Fruit fly (Drosophila melanogaster) whole organism, embryonic: ENCODE measurements around the gene nerfin-2.

ENCODE experiments used
- Adf1 ChIP-seq: fragments of 200-800 bp; sonication (Bioruptor generic); IDR thresholded peaks from 2 replicates; pipeline ENCODE4 v1.3.6; 2022; ENCODE audit warnings: missing biosample characterization, missing genetic modification characterization
- Atf6 ChIP-seq: fragments of 200-800 bp; sonication (Bioruptor generic); IDR thresholded peaks from 2 replicates; pipeline ENCODE4 v1.3.6; 2022; ENCODE audit warnings: missing biosample characterization, missing genetic modification characterization
- B-H2 ChIP-seq: fragments of 200-800 bp; sonication (Bioruptor generic); optimal IDR thresholded peaks from 2 replicates; lab custom pipeline; 2018; ENCODE audit warnings: missing biosample characterization, mild to moderate bottlenecking, missing genetic modification characterization
- CG10209 ChIP-seq: fragments of 200-800 bp; sonication (Bioruptor generic); optimal IDR thresholded peaks from 3 replicates; lab custom pipeline; 2017; ENCODE audit warnings: missing biosample characterization, mild to moderate bottlenecking, missing genetic modification characterization, missing genetic modification reagents
- CG11723 ChIP-seq: fragments of 200-800 bp; sonication (Bioruptor generic); optimal IDR thresholded peaks from 2 replicates; lab custom pipeline; 2017; ENCODE audit warnings: missing biosample characterization, mild to moderate bottlenecking, missing genetic modification characterization
- CG12071 ChIP-seq: fragments of 200-800 bp; sonication (Bioruptor generic); optimal IDR thresholded peaks from 3 replicates; lab custom pipeline; 2018; ENCODE audit warnings: missing biosample characterization, mild to moderate bottlenecking, missing genetic modification characterization
- CG13775 ChIP-seq: fragments of 200-800 bp; sonication (Bioruptor generic); optimal IDR thresholded peaks from 3 replicates; lab custom pipeline; 2017; ENCODE audit warnings: missing biosample characterization, mild to moderate bottlenecking, missing genetic modification characterization
- CG17612 ChIP-seq: fragments of 200-800 bp; sonication (Bioruptor generic); IDR thresholded peaks from 2 replicates; pipeline ENCODE4 v1.3.6; 2022; ENCODE audit warnings: missing biosample characterization, missing genetic modification characterization
- CG2678 ChIP-seq: fragments of 200-800 bp; sonication (Bioruptor generic); optimal IDR thresholded peaks from 3 replicates; lab custom pipeline; 2019; ENCODE audit warnings: missing biosample characterization, mild to moderate bottlenecking, missing genetic modification characterization, moderate library complexity
- CG3065 ChIP-seq: fragments of 200-800 bp; sonication (Bioruptor generic); optimal IDR thresholded peaks from 2 replicates; lab custom pipeline; 2016; ENCODE audit warnings: missing biosample characterization, missing genetic modification characterization
- CG3163 ChIP-seq: fragments of 200-800 bp; sonication (Bioruptor generic); optimal IDR thresholded peaks from 3 replicates; lab custom pipeline; 2016; ENCODE audit warnings: missing biosample characterization, missing genetic modification characterization
- CG3281 ChIP-seq: fragments of 200-800 bp; sonication (Bioruptor generic); optimal IDR thresholded peaks from 3 replicates; lab custom pipeline; 2017; ENCODE audit warnings: missing biosample characterization, mild to moderate bottlenecking, missing genetic modification characterization
- CG3838 ChIP-seq: fragments of 200-800 bp; sonication (Bioruptor generic); optimal IDR thresholded peaks from 3 replicates; lab custom pipeline; 2016; ENCODE audit warnings: missing biosample characterization, missing genetic modification characterization
- CG6654 ChIP-seq: fragments of 200-800 bp; sonication (Bioruptor generic); optimal IDR thresholded peaks from 2 replicates; lab custom pipeline; 2017; ENCODE audit warnings: missing biosample characterization, mild to moderate bottlenecking, missing genetic modification characterization
- CG9727 ChIP-seq: fragments of 200-800 bp; sonication (Bioruptor generic); optimal IDR thresholded peaks from 3 replicates; lab custom pipeline; 2017; ENCODE audit warnings: missing biosample characterization, mild to moderate bottlenecking, missing genetic modification characterization
- CTCF ChIP-seq: fragments of 200-800 bp; sonication (Bioruptor generic); optimal IDR thresholded peaks from 2 replicates; lab custom pipeline; 2017; ENCODE audit warnings: missing biosample characterization, mild to moderate bottlenecking, missing genetic modification characterization, moderate library complexity
- Doc2 ChIP-seq: fragments of 200-800 bp; sonication (Bioruptor generic); IDR thresholded peaks from 2 replicates; pipeline ENCODE4 v1.3.6; 2022; ENCODE audit warnings: missing biosample characterization, missing genetic modification characterization
- Ets65A ChIP-seq: fragments of 200-800 bp; sonication (Bioruptor generic); peaks from one replicate; lab custom pipeline; 2016; ENCODE audit warnings: missing biosample characterization, missing genetic modification characterization
- Lim3 ChIP-seq: fragments of 200-800 bp; sonication (Bioruptor generic); IDR thresholded peaks from 2 replicates; pipeline ENCODE4 v1.3.6; 2022; ENCODE audit warnings: missing biosample characterization, missing genetic modification characterization
- MESR4 ChIP-seq: fragments of 200-800 bp; sonication (Bioruptor generic); optimal IDR thresholded peaks from 2 replicates; lab custom pipeline; 2018; ENCODE audit warnings: missing biosample characterization, mild to moderate bottlenecking, missing genetic modification characterization, moderate library complexity
- Mad ChIP-seq: fragments of 200-800 bp; sonication (Bioruptor generic); optimal IDR thresholded peaks from 2 replicates; lab custom pipeline; 2016; ENCODE audit warnings: missing biosample characterization, missing genetic modification characterization
- Max ChIP-seq: fragments of 200-800 bp; sonication (Bioruptor generic); optimal IDR thresholded peaks from 2 replicates; lab custom pipeline; 2016; ENCODE audit warnings: missing biosample characterization, mild to moderate bottlenecking, missing genetic modification characterization
- Myb ChIP-seq: fragments of 200-800 bp; sonication (Bioruptor generic); optimal IDR thresholded peaks from 2 replicates; lab custom pipeline; 2016; ENCODE audit warnings: missing biosample characterization, missing genetic modification characterization
- Ptx1 ChIP-seq: fragments of 200-800 bp; sonication (Bioruptor generic); IDR thresholded peaks from 2 replicates; pipeline ENCODE4 v1.3.6; 2022; ENCODE audit warnings: missing biosample characterization, missing genetic modification characterization
- ab ChIP-seq: fragments of 200-800 bp; sonication (Bioruptor generic); optimal IDR thresholded peaks from 2 replicates; lab custom pipeline; 2016; ENCODE audit warnings: missing biosample characterization, missing genetic modification characterization
- ara ChIP-seq: fragments of 200-800 bp; sonication (Bioruptor generic); IDR thresholded peaks from 2 replicates; pipeline ENCODE4 v1.3.6; 2022; ENCODE audit warnings: missing biosample characterization, missing genetic modification characterization
- ase ChIP-seq: fragments of 200-800 bp; sonication (Bioruptor generic); IDR thresholded peaks from 3 replicates; pipeline ENCODE4 v1.3.6; 2022; ENCODE audit warnings: missing biosample characterization, missing genetic modification characterization
- corto ChIP-seq: fragments of 200-800 bp; sonication (Bioruptor generic); optimal IDR thresholded peaks from 2 replicates; lab custom pipeline; 2016; ENCODE audit warnings: missing biosample characterization, mild to moderate bottlenecking, missing genetic modification characterization, moderate library complexity
- dan ChIP-seq: fragments of 200-800 bp; sonication (Bioruptor generic); IDR thresholded peaks from 2 replicates; pipeline ENCODE4 v1.3.6; 2022; ENCODE audit warnings: missing biosample characterization, missing genetic modification characterization
- disco-r ChIP-seq: fragments of 200-800 bp; sonication (Bioruptor generic); optimal IDR thresholded peaks from 2 replicates; lab custom pipeline; 2016; ENCODE audit warnings: missing biosample characterization, missing genetic modification characterization
- esg ChIP-seq: fragments of 200-800 bp; sonication (Bioruptor generic); conservative IDR thresholded peaks from 2 replicates; pipeline ENCODE4 v1.3.6; 2022; ENCODE audit warnings: missing biosample characterization, missing genetic modification characterization
- gsb-n ChIP-seq: fragments of 200-800 bp; sonication (Bioruptor generic); optimal IDR thresholded peaks from 3 replicates; lab custom pipeline; 2018; ENCODE audit warnings: missing biosample characterization, mild to moderate bottlenecking, missing genetic modification characterization
- h ChIP-seq: fragments of >200 bp; optimal IDR thresholded peaks from 2 replicates; lab custom pipeline; 2017
- hb ChIP-seq: fragments of 200-800 bp; sonication (Bioruptor generic); IDR thresholded peaks from 3 replicates; pipeline ENCODE4 v1.3.6; 2022; ENCODE audit warnings: missing biosample characterization, missing genetic modification characterization; ENCODE audit not compliant: partially characterized antibody
- insv ChIP-seq, 2 experiments: fragments of 200-800 bp; sonication (Bioruptor generic); optimal IDR thresholded peaks; 3 replicates each; lab custom pipeline; 2016 to 2018; ENCODE audit warnings: missing biosample characterization in 2 of 2, missing genetic modification characterization in 2 of 2
- jumu ChIP-seq: fragments of 200-800 bp; sonication (Bioruptor generic); optimal IDR thresholded peaks from 3 replicates; lab custom pipeline; 2016; ENCODE audit warnings: missing biosample characterization, missing genetic modification characterization
- ken ChIP-seq: fragments of 200-800 bp; sonication (Bioruptor generic); IDR thresholded peaks from 3 replicates; pipeline ENCODE4 v1.3.6; 2022; ENCODE audit warnings: missing biosample characterization, missing genetic modification characterization
- kni ChIP-seq: fragments of 200-800 bp; sonication (Bioruptor generic); optimal IDR thresholded peaks from 3 replicates; lab custom pipeline; 2017; ENCODE audit warnings: mild to moderate bottlenecking, missing biosample characterization, missing genetic modification reagents, missing genetic modification characterization
- lmd ChIP-seq: fragments of 200-800 bp; sonication (Bioruptor generic); IDR thresholded peaks from 2 replicates; pipeline ENCODE4 v1.3.6; 2022; ENCODE audit warnings: missing biosample characterization, missing genetic modification characterization
- nerfin-2 ChIP-seq: fragments of 200-800 bp; sonication (Bioruptor generic); IDR thresholded peaks from 2 replicates; pipeline ENCODE4 v1.3.6; 2022; ENCODE audit warnings: missing biosample characterization, missing genetic modification characterization; ENCODE audit not compliant: partially characterized antibody
- onecut ChIP-seq: fragments of 200-800 bp; sonication (Bioruptor generic); IDR thresholded peaks from 2 replicates; pipeline ENCODE4 v1.3.6; 2022; ENCODE audit warnings: missing biosample characterization, missing genetic modification characterization
- pho ChIP-seq: fragments of 200-800 bp; sonication (Bioruptor generic); optimal IDR thresholded peaks from 2 replicates; lab custom pipeline; 2016; ENCODE audit warnings: missing biosample characterization, missing genetic modification characterization
- pita ChIP-seq: fragments of 200-800 bp; sonication (Bioruptor generic); optimal IDR thresholded peaks from 2 replicates; lab custom pipeline; 2017; ENCODE audit warnings: missing biosample characterization, mild to moderate bottlenecking, missing genetic modification characterization
- ranshi ChIP-seq: fragments of 200-800 bp; sonication (Bioruptor generic); IDR thresholded peaks from 2 replicates; pipeline ENCODE4 v1.3.6; 2022; ENCODE audit warnings: missing biosample characterization, missing genetic modification characterization
- row ChIP-seq: fragments of 200-800 bp; sonication (Bioruptor generic); IDR thresholded peaks from 3 replicates; pipeline ENCODE4 v1.3.6; 2022; ENCODE audit warnings: missing biosample characterization, missing genetic modification characterization
- sisA ChIP-seq: fragments of 200-800 bp; sonication (Bioruptor generic); IDR thresholded peaks from 2 replicates; pipeline ENCODE4 v1.3.6; 2022; ENCODE audit warnings: missing biosample characterization, missing genetic modification characterization
- slou ChIP-seq: fragments of 200-800 bp; sonication (Bioruptor generic); optimal IDR thresholded peaks from 3 replicates; lab custom pipeline; 2016; ENCODE audit warnings: missing biosample characterization, missing genetic modification characterization
- tio ChIP-seq: fragments of 200-800 bp; sonication (Bioruptor generic); optimal IDR thresholded peaks from 2 replicates; lab custom pipeline; 2017; ENCODE audit warnings: missing biosample characterization, missing genetic modification characterization, inconsistent platforms
- vnd ChIP-seq: fragments of 200-800 bp; sonication (Bioruptor generic); IDR thresholded peaks from 3 replicates; pipeline ENCODE4 v1.3.6; 2022; ENCODE audit warnings: missing biosample characterization, missing genetic modification characterization; ENCODE audit not compliant: partially characterized antibody
- zf30C ChIP-seq: fragments of 200-800 bp; sonication (Bioruptor generic); optimal IDR thresholded peaks from 3 replicates; lab custom pipeline; 2018; ENCODE audit warnings: missing biosample characterization, mild to moderate bottlenecking, missing genetic modification characterization
- zfh2 ChIP-seq: fragments of 200-800 bp; sonication (Bioruptor generic); optimal IDR thresholded peaks from 2 replicates; lab custom pipeline; 2016; ENCODE audit warnings: missing biosample characterization, missing genetic modification characterization

Gene nerfin-2

DNA sequence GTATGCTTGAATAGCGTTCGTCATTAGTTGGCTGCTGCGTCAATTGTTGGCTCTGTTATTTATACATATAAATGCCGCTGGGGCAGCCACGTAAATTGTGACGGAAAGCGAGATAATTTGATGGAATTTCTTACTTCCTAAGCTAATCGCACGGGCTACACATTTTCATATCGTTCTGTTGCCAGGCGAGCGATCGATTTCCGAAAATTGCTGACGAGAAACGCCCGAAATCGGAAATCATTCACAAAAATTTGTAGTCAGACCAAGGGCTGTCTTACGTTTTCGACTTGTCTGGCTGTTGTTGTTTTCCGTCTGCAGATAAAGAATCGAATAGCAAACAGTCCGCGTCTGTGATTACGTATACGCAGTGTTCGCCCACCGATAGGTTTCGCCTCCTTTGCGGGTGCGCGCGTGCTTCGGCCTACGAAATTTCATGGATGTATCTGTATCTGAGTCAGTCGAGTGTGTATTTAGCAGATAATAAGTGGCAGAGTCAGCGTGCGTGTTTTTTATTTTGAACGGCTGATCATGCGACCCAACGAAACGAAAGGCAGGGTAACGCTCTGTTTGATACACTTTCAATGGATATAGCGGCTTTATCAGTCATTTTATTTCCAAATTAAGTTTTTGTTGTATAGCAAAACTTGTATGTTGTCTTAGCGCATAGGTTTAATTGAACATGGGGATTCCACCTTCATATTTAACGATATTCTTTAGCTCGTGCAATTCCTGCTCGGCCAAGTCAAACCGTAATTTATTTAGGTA lies 26.8 kb downstream of the nerfin-2 start (continued):
- TF ChIP-seq ken (GFP tag; lab: Robert Waterston, UW), result peak; percentile 51; the same call in 1 of the 3 replicates
- TF ChIP-seq CG11723, result no peak
- TF ChIP-seq lmd (GFP tag; lab: Robert Waterston, UW), result peak; percentile 68
- peak; percentile 78 for TF ChIP-seq row (GFP tag; lab: Robert Waterston, UW)
- TF ChIP-seq dan (GFP tag; lab: Robert Waterston, UW), result no peak
- no peak for TF ChIP-seq ab (GFP tag; lab: Kevin White, UChicago)
- TF ChIP-seq disco-r (GFP tag; lab: Kevin White, UChicago), result peak; percentile 24
- TF ChIP-seq CG2678 (tag; lab: Kevin White, UChicago), result peak; percentile 82
- TF ChIP-seq nerfin-2 (GFP tag; lab: Robert Waterston, UW), result no peak
- no peak for TF ChIP-seq insv (GFP tag; optimal IDR thresholded peaks at IDR 0.05; lab: Kevin White, UChicago)
- no peak for TF ChIP-seq tio (GFP tag; lab: Kevin White, UChicago)
- peak; percentile 60 for TF ChIP-seq ara (GFP tag; lab: Robert Waterston, UW)
- TF ChIP-seq Max, result no peak
- peak; percentile 50 for TF ChIP-seq pho (GFP tag; lab: Kevin White, UChicago)
- TF ChIP-seq gsb-n, result no peak
- TF ChIP-seq CG3281 (GFP tag; lab: Kevin White, UChicago), result peak; percentile 84
- peak; percentile 43 for TF ChIP-seq CG9727 (GFP tag; lab: Kevin White, UChicago)
- no peak for TF ChIP-seq pita (GFP tag; lab: Kevin White, UChicago)
- TF ChIP-seq CG10209 (GFP tag; lab: Kevin White, UChicago), result peak; percentile 71
- peak; percentile 64 for TF ChIP-seq zfh2 (GFP tag; lab: Kevin White, UChicago)
- TF ChIP-seq esg (GFP tag; lab: Robert Waterston, UW), result peak; percentile 72
- peak; percentile 51 for TF ChIP-seq B-H2 (GFP tag; lab: Kevin White, UChicago)
- peak; percentile 45; the same call in 1 of the 2 replicates for TF ChIP-seq sisA (GFP tag; lab: Robert Waterston, UW)
- no peak for TF ChIP-seq CG3838
- TF ChIP-seq ranshi (GFP tag; lab: Robert Waterston, UW), result peak; percentile 60; the same call in 1 of the 2 replicates
- TF ChIP-seq CG12071 (GFP tag; lab: Kevin White, UChicago), result peak; percentile 48
- TF ChIP-seq Adf1 (GFP tag; lab: Robert Waterston, UW), result peak; percentile 58
- TF ChIP-seq CG6654 (GFP tag; lab: Kevin White, UChicago), result peak; percentile 9
- peak; percentile 59 for TF ChIP-seq Myb (GFP tag; lab: Kevin White, UChicago)
- no peak for TF ChIP-seq CTCF (GFP tag; lab: Kevin White, UChicago)
- no peak for TF ChIP-seq hb (GFP tag; lab: Robert Waterston, UW)
- peak; percentile 2 for TF ChIP-seq Ets65A
- no peak for TF ChIP-seq kni
- no peak for TF ChIP-seq slou (GFP tag; lab: Kevin White, UChicago)
- no peak for TF ChIP-seq corto (GFP tag; lab: Kevin White, UChicago)
- no peak; the same call in 2 of the 3 replicates for TF ChIP-seq vnd (GFP tag; lab: Robert Waterston, UW)
- peak; percentile 70 for TF ChIP-seq jumu
- TF ChIP-seq onecut (GFP tag; lab: Robert Waterston, UW), result peak; percentile 49; the same call in 1 of the 2 replicates
- peak; percentile 45 for TF ChIP-seq CG13775 (GFP tag; lab: Kevin White, UChicago)
- no peak for TF ChIP-seq h (lab: Kevin White, UChicago)
- peak; percentile 36; the same call in 1 of the 2 replicates for TF ChIP-seq CG17612
- no peak for TF ChIP-seq zf30C (GFP tag; lab: Kevin White, UChicago)
- TF ChIP-seq Lim3, result no peak
- peak; percentile 64; the same call in 1 of the 2 replicates for TF ChIP-seq Atf6 (GFP tag; lab: Robert Waterston, UW)
- no peak for TF ChIP-seq MESR4 (GFP tag; lab: Kevin White, UChicago)
- TF ChIP-seq ase (GFP tag; lab: Robert Waterston, UW), result peak; percentile 47; the same call in 1 of the 3 replicates
- no peak for TF ChIP-seq Doc2 (GFP tag; lab: Robert Waterston, UW)
- peak; percentile 73 for TF ChIP-seq Ptx1 (GFP tag; lab: Robert Waterston, UW)
- TF ChIP-seq CG3065 (GFP tag; lab: Kevin White, UChicago), result no peak
- peak; percentile 39 for TF ChIP-seq Mad
- TF ChIP-seq CG3163 (GFP tag; lab: Kevin White, UChicago), result peak; percentile 43
